Fruit fly (Drosophila melanogaster): Measurements from ENCODE around the gene TfIIEbeta.

TfIIEbeta gene

dm6 chr3L:4239442-4240322 lies 47.2 kb upstream of the TfIIEbeta start, which contains the start of gene Sqor (continued):
- TF ChIP-seq ems (GFP tag; optimal IDR thresholded peaks at IDR 0.05) (peak; percentile 91), Chrac-16 (GFP tag; optimal IDR thresholded peaks at IDR 0.05) (peak; percentile 68), CG4730 (GFP tag; IDR thresholded peaks at IDR 0.05) (peak; percentile 76), ara (GFP tag; IDR thresholded peaks at IDR 0.05) (peak; percentile 67), CG1024 (GFP tag; IDR thresholded peaks at IDR 0.05) (peak; percentile 59), Ptx1 (GFP tag; IDR thresholded peaks at IDR 0.05) (peak; percentile 75), az2 (GFP tag; optimal IDR thresholded peaks at IDR 0.05) (peak; percentile 72), CG9817 (tag; optimal IDR thresholded peaks at IDR 0.05) (peak; percentile 81), CG17912 (GFP tag; optimal IDR thresholded peaks at IDR 0.05) (peak; percentile 66), CG17359 (tag; optimal IDR thresholded peaks at IDR 0.05) (peak; percentile 86), Dek (tag; optimal IDR thresholded peaks at IDR 0.05) (peak; percentile 91), wor (GFP tag; IDR thresholded peaks at IDR 0.05) (peak; percentile 70), D19A (tag; optimal IDR thresholded peaks at IDR 0.05) (peak; percentile 64), en (GFP tag; optimal IDR thresholded peaks at IDR 0.05) (peak; percentile 75), CG14441 (GFP tag; IDR thresholded peaks at IDR 0.05) (peak; percentile 80), gsb (GFP tag; IDR thresholded peaks at IDR 0.05) (peak; percentile 74), Vsx1 (GFP tag; optimal IDR thresholded peaks at IDR 0.05) (no peak), CG33557 (GFP tag; optimal IDR thresholded peaks at IDR 0.05) (peak; percentile 2), bowl (GFP tag; IDR thresholded peaks at IDR 0.05) (peak; percentile 61), CG1792 (GFP tag; optimal IDR thresholded peaks at IDR 0.05) (peak; percentile 85), HLH3B (GFP tag; IDR thresholded peaks at IDR 0.05) (peak; percentile 59), her (GFP tag; optimal IDR thresholded peaks at IDR 0.05) (peak; percentile 86), CG14860 (GFP tag; IDR thresholded peaks at IDR 0.05; ENCODE audit: partially characterized antibody) (no peak), Tbp (GFP tag; optimal IDR thresholded peaks at IDR 0.05) (no peak), CG16779 (GFP tag; IDR thresholded peaks at IDR 0.05) (peak; percentile 71; the same call in 1 of the 2 replicates), HmgD (GFP tag; optimal IDR thresholded peaks at IDR 0.05) (peak; percentile 82), D (optimal IDR thresholded peaks at IDR 0.05) (no peak), D (GFP tag; optimal IDR thresholded peaks at IDR 0.05) (peak; percentile 37), Stat92E (GFP tag; optimal IDR thresholded peaks at IDR 0.05) (peak in 1 of 3 experiments; percentile 75), Trl (optimal IDR thresholded peaks at IDR 0.05) (no peak), Trl (GFP tag; optimal IDR thresholded peaks at IDR 0.05) (peak; percentile 92), CG6689 (GFP tag; IDR thresholded peaks at IDR 0.05) (peak; percentile 75), caup (GFP tag; optimal IDR thresholded peaks at IDR 0.05; ENCODE audit: severe bottlenecking) (peak; percentile 87), ash1 (GFP tag; optimal IDR thresholded peaks at IDR 0.05) (peak; percentile 57), zen (tag; optimal IDR thresholded peaks at IDR 0.05) (no peak), CG13287 (GFP tag; IDR thresholded peaks at IDR 0.05; ENCODE audit: partially characterized antibody) (no peak), Meics (GFP tag; optimal IDR thresholded peaks at IDR 0.05) (peak; percentile 92), salm (tag; optimal IDR thresholded peaks at IDR 0.05) (peak; percentile 77), CG30020 (tag; optimal IDR thresholded peaks at IDR 0.05) (peak; percentile 49), gcm (GFP tag; optimal IDR thresholded peaks at IDR 0.05) (peak; percentile 68), BEAF-32 (GFP tag; optimal IDR thresholded peaks at IDR 0.05) (no peak), onecut (GFP tag; IDR thresholded peaks at IDR 0.05) (peak; percentile 58), bcd (GFP tag; optimal IDR thresholded peaks at IDR 0.05) (peak; percentile 90), tup (GFP tag; optimal IDR thresholded peaks at IDR 0.05) (peak; percentile 76), CG15696 (tag; optimal IDR thresholded peaks at IDR 0.05) (peak; percentile 31), CG10431 (GFP tag; optimal IDR thresholded peaks at IDR 0.05) (no peak), Dip3 (GFP tag; optimal IDR thresholded peaks at IDR 0.05) (peak; percentile 92), ftz-f1 (GFP tag; optimal IDR thresholded peaks at IDR 0.05) (peak; percentile 98), Elba2 (GFP tag; optimal IDR thresholded peaks at IDR 0.05) (no peak)
